Worm (Caenorhabditis elegans): ENCODE results near the gene fbxa-52.
"Not testable (repeated sequence)": the region's sequence is repeated elsewhere in the genome, so short reads cannot be mapped to it uniquely, and the experiment has no call there.

Gene fbxa-52

DNA sequence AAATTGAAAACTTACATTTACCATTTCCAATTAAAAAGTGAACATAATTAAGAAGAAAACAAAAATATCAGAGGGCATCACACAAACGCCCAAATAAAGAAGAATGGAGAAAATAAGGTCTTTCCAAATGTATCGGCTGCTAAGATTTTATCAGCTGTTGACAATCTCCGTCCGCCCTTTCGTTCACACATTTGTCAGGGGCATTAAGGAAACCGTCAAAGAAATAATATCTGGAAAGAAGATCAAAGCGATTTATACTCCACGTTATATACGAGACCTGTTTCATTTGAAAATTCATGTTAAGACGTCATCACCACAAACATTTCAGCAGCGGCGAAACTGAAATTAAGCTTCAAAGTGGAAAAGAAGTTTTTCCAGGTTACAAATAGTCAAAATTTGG is at the start of gene fbxa-52:
Gene fbxa-52, minus strand, starts transcription at position 101 of the 400 bp plus-strand sequence.
- TF ChIP-seq cebp-2 (GFP tag; IDR thresholded peaks at IDR 0.05) = no peak
- TF ChIP-seq madf-3 (GFP tag; IDR thresholded peaks at IDR 0.05) = no peak
- no peak for TF ChIP-seq ceh-100 (GFP tag; IDR thresholded peaks at IDR 0.05)

ce11 chrX:1748476-1748875 is 36.0 kb upstream of the fbxa-52 start, which contains the start of gene Y75D11A.6:
Y75D11A.6 (minus strand) TSS chrX:1748576.
- not testable (repeated sequence) for TF ChIP-seq lag-1 (GFP tag; IDR thresholded peaks at IDR 0.05); snpc-3.4 (tag; optimal IDR thresholded peaks at IDR 0.05); ceh-79 (tag; optimal IDR thresholded peaks at IDR 0.05)

- TF ChIP-seq F39B2.1 (GFP tag; IDR thresholded peaks at IDR 0.05); egl-18 (GFP tag; IDR thresholded peaks at IDR 0.05); tbx-9 (tag; optimal IDR thresholded peaks at IDR 0.05; ENCODE audit: borderline replicate concordance): not testable (repeated sequence)
Observed at ce11 chrX:1746117-1746516, 33.7 kb upstream of the fbxa-52 start, which contains the start of gene Y75D11A.3. Y75D11A.3 (minus strand) TSS chrX:1746217.

DNA sequence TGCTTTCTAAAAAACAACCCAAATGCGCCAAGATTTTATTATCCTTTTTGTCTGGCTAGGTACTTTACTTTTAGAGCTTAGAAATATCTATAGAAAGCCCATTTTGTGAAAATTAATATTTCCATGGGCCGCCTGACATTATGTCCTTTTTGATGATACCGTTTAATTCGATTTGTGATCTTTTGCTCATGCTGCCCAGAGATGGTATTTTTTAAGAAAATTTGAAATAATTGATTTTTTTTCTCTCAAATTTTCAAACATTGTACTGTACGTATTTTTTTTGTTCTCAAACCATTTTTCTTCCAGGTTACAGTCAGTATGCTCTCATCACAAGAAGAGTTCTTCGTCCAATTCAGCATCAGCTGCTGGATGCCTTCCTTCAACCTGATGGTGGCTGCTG is 30.1 kb upstream of the fbxa-52 start, which contains the start of gene Y75D11A.2:
Gene Y75D11A.2, plus strand, starts transcription at position 301 of the 400 bp plus-strand sequence.
- not testable (repeated sequence) for TF ChIP-seq athp-1 (tag; optimal IDR thresholded peaks at IDR 0.05); snpc-3.4 (tag; optimal IDR thresholded peaks at IDR 0.05); madf-3 (GFP tag; IDR thresholded peaks at IDR 0.05)

DNA sequence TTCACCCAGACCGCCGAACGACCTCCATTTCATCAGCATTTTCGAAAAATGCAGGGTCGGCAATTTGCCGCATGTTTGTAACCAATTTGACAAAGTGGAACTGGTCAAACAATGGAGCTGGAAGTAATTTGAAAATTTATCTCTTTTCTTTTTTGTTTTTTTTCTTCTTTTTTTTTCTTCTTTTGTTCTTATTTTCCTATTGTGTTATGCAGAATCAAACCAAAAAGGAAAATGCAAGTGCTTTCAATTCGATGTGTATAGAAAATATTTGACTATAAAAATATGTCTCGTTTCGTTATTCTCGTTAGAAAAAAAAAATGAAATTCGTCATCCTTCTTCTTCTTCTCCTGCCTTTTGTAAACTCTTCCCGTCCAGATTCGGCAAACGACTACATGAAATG is 25.2 kb upstream of the fbxa-52 start, which contains the start of gene F07G6.10:
Gene F07G6.10, plus strand, starts transcription at position 301 of the 400 bp plus-strand sequence.
- TF ChIP-seq ztf-25 (GFP tag; IDR thresholded peaks at IDR 0.05) (no peak), ztf-28 (GFP tag; IDR thresholded peaks at IDR 0.05) (no peak), ets-4 (GFP tag; optimal IDR thresholded peaks at IDR 0.05) (no peak), chd-7 (tag; optimal IDR thresholded peaks at IDR 0.05) (no peak), nhr-179 (tag; optimal IDR thresholded peaks at IDR 0.05) (no peak), F57A8.1 (GFP tag; optimal IDR thresholded peaks at IDR 0.05) (no peak), die-1 (tag; optimal IDR thresholded peaks at IDR 0.05) (no peak), Y53F4B.3 (GFP tag; IDR thresholded peaks at IDR 0.05) (no peak), snpc-3.4 (tag; optimal IDR thresholded peaks at IDR 0.05) (no peak), akir-1 (GFP tag; optimal IDR thresholded peaks at IDR 0.05) (no peak), Y53G8AR.9 (GFP tag; conservative IDR thresholded peaks at IDR 0.05) (no peak), attf-3 (GFP tag; conservative IDR thresholded peaks at IDR 0.05) (no peak), mel-28 (tag; optimal IDR thresholded peaks at IDR 0.05; ENCODE audit: borderline replicate concordance) (no peak), xnd-1 (tag; optimal IDR thresholded peaks at IDR 0.05) (no peak), madf-10 (tag; optimal IDR thresholded peaks at IDR 0.05) (no peak), Y56A3A.18 (GFP tag; IDR thresholded peaks at IDR 0.05) (no peak)

DNA sequence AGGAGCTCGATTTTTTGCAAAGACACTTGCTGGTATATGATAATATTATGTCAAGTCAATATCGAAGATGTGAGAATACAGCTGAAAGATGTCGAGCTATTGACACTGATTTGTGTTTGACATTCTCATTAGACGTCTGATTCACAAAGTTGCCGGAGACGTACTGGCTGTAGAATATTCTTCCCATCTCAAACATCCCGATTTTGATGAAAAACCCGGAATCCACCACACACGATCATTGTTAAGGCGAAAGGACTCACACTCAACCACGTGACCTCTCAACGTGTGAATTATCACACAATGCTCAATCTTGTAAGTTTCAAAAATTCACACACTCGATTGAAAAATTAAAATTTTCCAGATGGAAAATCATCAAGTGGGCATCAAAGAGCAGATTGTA is 23.5 kb upstream of the fbxa-52 start, which contains the start of gene F07G6.12:
Gene F07G6.12, plus strand, starts transcription at position 301 of the 400 bp plus-strand sequence.
- no peak for TF ChIP-seq lir-1 (GFP tag; conservative IDR thresholded peaks at IDR 0.05)
- TF ChIP-seq Y79H2A.3 (GFP tag; conservative IDR thresholded peaks at IDR 0.05) = no peak
- TF ChIP-seq attf-6 (GFP tag; IDR thresholded peaks at IDR 0.05) = no peak
- no peak for TF ChIP-seq tbx-9 (tag; optimal IDR thresholded peaks at IDR 0.05; ENCODE audit: borderline replicate concordance)
- TF ChIP-seq ztf-26 (tag; optimal IDR thresholded peaks at IDR 0.05) = no peak
- TF ChIP-seq ceh-58 (GFP tag; IDR thresholded peaks at IDR 0.05) = no peak
- no peak for TF ChIP-seq akir-1 (GFP tag; optimal IDR thresholded peaks at IDR 0.05)
- no peak for TF ChIP-seq dox-1 (GFP tag; IDR thresholded peaks at IDR 0.05)
- no peak for TF ChIP-seq mcd-1 (GFP tag; IDR thresholded peaks at IDR 0.05)
- no peak for TF ChIP-seq attf-5 (GFP tag; optimal IDR thresholded peaks at IDR 0.05)
